Worm (Caenorhabditis elegans) whole organism, young adult: ENCODE data around the gene dao-2.

ENCODE experiments used
- D2030.7 ChIP-seq: fragments of 200-800 bp; sonication (Bioruptor generic); IDR thresholded peaks from 2 replicates; pipeline ENCODE4 v1.3.6; 2022; ENCODE audit warnings: missing genetic modification reagents, missing genetic modification characterization, missing compliant biosample characterization
- F33H1.4 ChIP-seq: fragments of 200-800 bp; sonication (Bioruptor generic); IDR thresholded peaks from 2 replicates; pipeline ENCODE4 v1.3.6; 2022; ENCODE audit warnings: missing genetic modification reagents, missing genetic modification characterization, missing compliant biosample characterization
- F49E8.2 ChIP-seq: sonication (generic microtip); optimal IDR thresholded peaks from 3 replicates; lab custom pipeline; 2017; ENCODE audit warnings: missing genetic modification characterization, mild to moderate bottlenecking, missing compliant biosample characterization, antibody characterized with exemption, moderate library complexity; ENCODE audit not compliant: insufficient read depth
- F57A8.1 ChIP-seq: fragments of 200-800 bp; sonication (Bioruptor generic); optimal IDR thresholded peaks from 2 replicates; lab custom pipeline; 2018; ENCODE audit warnings: mild to moderate bottlenecking, missing genetic modification characterization, moderate library complexity, missing compliant biosample characterization
- F57C9.4 ChIP-seq: sonication (generic microtip); optimal IDR thresholded peaks from 2 replicates; lab custom pipeline; 2017; ENCODE audit warnings: mild to moderate bottlenecking, missing genetic modification characterization, missing compliant biosample characterization
- K11D2.4 ChIP-seq: fragments of 200-800 bp; sonication (Bioruptor generic); IDR thresholded peaks from 2 replicates; pipeline ENCODE4 v1.3.6; 2022; ENCODE audit warnings: missing genetic modification reagents, missing genetic modification characterization, missing compliant biosample characterization
- Y53F4B.3 ChIP-seq: fragments of 200-800 bp; sonication (Bioruptor generic); IDR thresholded peaks from 2 replicates; pipeline ENCODE4 v1.3.6; 2022; ENCODE audit warnings: missing genetic modification reagents, missing genetic modification characterization, missing compliant biosample characterization
- Y56A3A.18 ChIP-seq: fragments of 200-800 bp; sonication (Bioruptor generic); IDR thresholded peaks from 2 replicates; pipeline ENCODE4 v1.3.6; 2022; ENCODE audit warnings: missing genetic modification reagents, missing genetic modification characterization, missing compliant biosample characterization
- ama-1 ChIP-seq, 3 experiments: fragments of 150-350 bp in 1 of 3; sonication (generic microtip) in 2 of 3; optimal IDR thresholded peaks; 2 replicates each; lab custom pipeline; 2014 to 2018; ENCODE audit warnings: missing biosample characterization in 2 of 3, missing genetic modification characterization in 2 of 3, missing genetic modification reagents in 2 of 3
- ccch-3 ChIP-seq: fragments of 200-800 bp; sonication (Bioruptor generic); optimal IDR thresholded peaks from 2 replicates; lab custom pipeline; 2018; ENCODE audit warnings: mild to moderate bottlenecking, missing genetic modification characterization, missing compliant biosample characterization
- ceh-27 ChIP-seq: fragments of 200-800 bp; sonication (Bioruptor generic); optimal IDR thresholded peaks from 2 replicates; lab custom pipeline; 2018; ENCODE audit warnings: mild to moderate bottlenecking, missing genetic modification characterization, moderate library complexity, missing compliant biosample characterization
- ceh-91 ChIP-seq: fragments of 200-800 bp; sonication (Bioruptor generic); IDR thresholded peaks from 2 replicates; pipeline ENCODE4 v1.3.6; 2022; ENCODE audit warnings: missing genetic modification reagents, missing genetic modification characterization, missing compliant biosample characterization
- die-1 ChIP-seq: sonication (generic microtip); optimal IDR thresholded peaks from 2 replicates; lab custom pipeline; 2016; ENCODE audit warnings: missing genotype, mild to moderate bottlenecking, missing genetic modification characterization, missing compliant biosample characterization
- dox-1 ChIP-seq: fragments of 200-800 bp; sonication (Bioruptor generic); IDR thresholded peaks from 2 replicates; pipeline ENCODE4 v1.3.6; 2022; ENCODE audit warnings: missing genetic modification reagents, missing genetic modification characterization, missing compliant biosample characterization
- egrh-3 ChIP-seq: fragments of 200-800 bp; sonication (Bioruptor generic); IDR thresholded peaks from 2 replicates; pipeline ENCODE4 v1.3.6; 2022; ENCODE audit warnings: missing genetic modification reagents, missing genetic modification characterization, missing compliant biosample characterization
- gei-17 ChIP-seq: fragments of 200-800 bp; sonication (Bioruptor generic); optimal IDR thresholded peaks from 2 replicates; lab custom pipeline; 2018; ENCODE audit warnings: mild to moderate bottlenecking, missing genetic modification characterization, missing compliant biosample characterization
- hmg-1.2 ChIP-seq: fragments of 200-800 bp; sonication (Bioruptor generic); IDR thresholded peaks from 2 replicates; pipeline ENCODE4 v1.3.6; 2022; ENCODE audit warnings: missing genetic modification reagents, missing genetic modification characterization, missing compliant biosample characterization
- lir-1 ChIP-seq: fragments of 200-800 bp; sonication (Bioruptor generic); conservative IDR thresholded peaks from 2 replicates; pipeline ENCODE4 v1.3.6; 2022; ENCODE audit warnings: missing genetic modification reagents, missing genetic modification characterization, missing compliant biosample characterization
- lsl-1 ChIP-seq: fragments of 200-800 bp; sonication (Bioruptor generic); optimal IDR thresholded peaks from 2 replicates; lab custom pipeline; 2018; ENCODE audit warnings: mild to moderate bottlenecking, missing genetic modification characterization, moderate library complexity, missing compliant biosample characterization
- madf-6 ChIP-seq: fragments of 200-800 bp; sonication (Bioruptor generic); IDR thresholded peaks from 2 replicates; pipeline ENCODE4 v1.3.6; 2022; ENCODE audit warnings: missing genetic modification reagents, missing genetic modification characterization, missing compliant biosample characterization
- madf-8 ChIP-seq: fragments of 200-800 bp; sonication (Bioruptor generic); conservative IDR thresholded peaks from 2 replicates; pipeline ENCODE4 v1.3.6; 2022; ENCODE audit warnings: missing genetic modification reagents, missing genetic modification characterization, missing compliant biosample characterization
- mel-28 ChIP-seq: sonication (generic microtip); optimal IDR thresholded peaks from 2 replicates; lab custom pipeline; 2016; ENCODE audit warnings: borderline replicate concordance, mild to moderate bottlenecking, missing genetic modification characterization, missing compliant biosample characterization
- mes-4 ChIP-seq: sonication (generic microtip); optimal IDR thresholded peaks from 2 replicates; lab custom pipeline; 2016; ENCODE audit warnings: missing genotype, missing genetic modification characterization, missing compliant biosample characterization
- nhr-90 ChIP-seq: sonication (generic microtip); optimal IDR thresholded peaks from 2 replicates; lab custom pipeline; 2016; ENCODE audit warnings: missing genotype, mild to moderate bottlenecking, missing genetic modification characterization, missing compliant biosample characterization
- rpc-1 ChIP-seq, 2 experiments: fragments of 150-350 bp in 1 of 2; sonication (generic microtip) in 1 of 2; optimal IDR thresholded peaks; 2 replicates each; lab custom pipeline; 2014 to 2018; ENCODE audit warnings: missing biosample characterization in 1 of 2, missing genetic modification characterization in 1 of 2, missing genetic modification reagents in 1 of 2, missing genotype in 1 of 2
- sdz-38 ChIP-seq: sonication (generic microtip); optimal IDR thresholded peaks from 2 replicates; lab custom pipeline; 2016; ENCODE audit warnings: missing genotype, missing genetic modification characterization, missing compliant biosample characterization
- sea-2 ChIP-seq: fragments of 200-800 bp; sonication (Bioruptor generic); IDR thresholded peaks from 2 replicates; pipeline ENCODE4 v1.3.6; 2022; ENCODE audit warnings: missing genetic modification characterization, missing compliant biosample characterization
- snpc-3.4 ChIP-seq: sonication (generic microtip); optimal IDR thresholded peaks from 2 replicates; lab custom pipeline; 2017; ENCODE audit warnings: missing genetic modification characterization, mild to moderate bottlenecking, missing compliant biosample characterization, antibody characterized with exemption, moderate library complexity, missing genotype, missing genetic modification reagents
- tbp1 ChIP-seq: fragments of 200-800 bp; sonication (Bioruptor generic); optimal IDR thresholded peaks from 2 replicates; lab custom pipeline; 2018; ENCODE audit warnings: mild to moderate bottlenecking, missing genetic modification characterization, missing compliant biosample characterization
- tlf-1 ChIP-seq: fragments of 200-800 bp; sonication (Bioruptor generic); optimal IDR thresholded peaks from 2 replicates; lab custom pipeline; 2018; ENCODE audit warnings: mild to moderate bottlenecking, missing genetic modification characterization, missing compliant biosample characterization
- xnd-1 ChIP-seq: sonication (generic microtip); optimal IDR thresholded peaks from 2 replicates; lab custom pipeline; 2016; ENCODE audit warnings: missing genotype, missing genetic modification reagents, missing genetic modification characterization, missing compliant biosample characterization
- zfh-2 ChIP-seq: fragments of 200-800 bp; sonication (Bioruptor generic); conservative IDR thresholded peaks from 2 replicates; pipeline ENCODE4 v1.3.6; 2022; ENCODE audit warnings: missing genetic modification reagents, missing genetic modification characterization, missing compliant biosample characterization
- zim-3 ChIP-seq: sonication (generic microtip); optimal IDR thresholded peaks from 2 replicates; lab custom pipeline; 2017; ENCODE audit warnings: mild to moderate bottlenecking, missing genetic modification characterization, moderate library complexity, missing compliant biosample characterization
- ztf-22 ChIP-seq: fragments of 200-800 bp; sonication (Bioruptor generic); optimal IDR thresholded peaks from 2 replicates; lab custom pipeline; 2018; ENCODE audit warnings: mild to moderate bottlenecking, missing genetic modification characterization, moderate library complexity, missing compliant biosample characterization
- ztf-25 ChIP-seq: fragments of 200-800 bp; sonication (Bioruptor generic); IDR thresholded peaks from 2 replicates; pipeline ENCODE4 v1.3.6; 2022; ENCODE audit warnings: missing genetic modification reagents, missing genetic modification characterization, missing compliant biosample characterization

dao-2 gene

ce11 chrII:4565205-4565604, 2.5 kb downstream of the dao-2 start (continued):
- no peak for TF ChIP-seq egrh-3 (GFP tag; lab: Robert Waterston, UW)
- TF ChIP-seq mel-28 (tag; lab: Kevin White, UChicago): no peak
- TF ChIP-seq D2030.7: peak; percentile 17; the same call in 1 of the 2 replicates
- peak; percentile 17 for TF ChIP-seq xnd-1 (tag; lab: Kevin White, UChicago)
- TF ChIP-seq die-1: peak; percentile 67
- TF ChIP-seq F33H1.4 (GFP tag; lab: Robert Waterston, UW): peak; percentile 45
- TF ChIP-seq ztf-25 (GFP tag; lab: Robert Waterston, UW): no peak
- TF ChIP-seq nhr-90 (tag; lab: Kevin White, UChicago): peak; percentile 46
- no peak for TF ChIP-seq ztf-22 (GFP tag; lab: Kevin White, UChicago)
- TF ChIP-seq lsl-1: peak; percentile 58
- TF ChIP-seq dox-1 (GFP tag; lab: Robert Waterston, UW): peak; percentile 25; the same call in 1 of the 2 replicates
- no peak for TF ChIP-seq ceh-27 (GFP tag; lab: Kevin White, UChicago)
- no peak for TF ChIP-seq sdz-38
- TF ChIP-seq lir-1 (GFP tag; lab: Robert Waterston, UW): no peak
- TF ChIP-seq gei-17 (GFP tag; lab: Kevin White, UChicago): no peak
- TF ChIP-seq rpc-1 (optimal IDR thresholded peaks at IDR 0.05; lab: Kevin White, UChicago): peak; percentile 55
- TF ChIP-seq rpc-1 (tag; optimal IDR thresholded peaks at IDR 0.05; lab: Kevin White, UChicago): peak; percentile 82
- TF ChIP-seq ceh-91 (GFP tag; lab: Robert Waterston, UW): 0 out of 2 replicates have a peak, but pooled peaks have one; percentile 27
- no peak for TF ChIP-seq tlf-1 (GFP tag; lab: Kevin White, UChicago)
- no peak for TF ChIP-seq K11D2.4
- no peak for TF ChIP-seq zim-3
- TF ChIP-seq hmg-1.2 (GFP tag; lab: Robert Waterston, UW): no peak; the same call in 1 of the 2 replicates
- TF ChIP-seq F57C9.4: no peak
- no peak for TF ChIP-seq mes-4 (tag; lab: Kevin White, UChicago)
- TF ChIP-seq tbp1 (GFP tag; lab: Kevin White, UChicago): peak; percentile 87
- no peak for TF ChIP-seq zfh-2 (GFP tag; lab: Robert Waterston, UW)
- peak; percentile 33; the same call in 1 of the 2 replicates for TF ChIP-seq Y56A3A.18 (GFP tag; lab: Robert Waterston, UW)
- no peak for TF ChIP-seq Y53F4B.3 (GFP tag; lab: Robert Waterston, UW)
- peak; percentile 42; the same call in 1 of the 2 replicates for TF ChIP-seq madf-6
- peak; percentile 51 for TF ChIP-seq snpc-3.4 (tag; lab: Kevin White, UChicago)
- no peak for TF ChIP-seq ama-1 (optimal IDR thresholded peaks at IDR 0.05; lab: Kevin White, UChicago)
- TF ChIP-seq ama-1 (GFP tag; optimal IDR thresholded peaks at IDR 0.05; lab: Kevin White, UChicago): peak in 1 of 2 experiments; percentile 12
- no peak for TF ChIP-seq F57A8.1 (GFP tag; lab: Kevin White, UChicago)

ce11 chrII:4566237-4566636, 3.5 kb downstream of the dao-2 start:
- TF ChIP-seq sea-2 (GFP tag; lab: Robert Waterston, UW) (no peak), xnd-1 (tag; lab: Kevin White, UChicago) (peak; percentile 87), lsl-1 (peak; percentile 97), F33H1.4 (GFP tag; lab: Robert Waterston, UW) (peak; percentile 90), ceh-91 (GFP tag; lab: Robert Waterston, UW) (0 out of 2 replicates have a peak, but pooled peaks have one; percentile 47), nhr-90 (tag; lab: Kevin White, UChicago) (no peak), F49E8.2 (tag; lab: Kevin White, UChicago) (peak; percentile 7), madf-6 (peak; percentile 90), madf-8 (peak; percentile 62; the same call in 1 of the 2 replicates)
- TF ChIP-seq, all 124 proteins: peak for 7

- TF ChIP-seq ccch-3: no peak
- TF ChIP-seq zfh-2 (GFP tag; lab: Robert Waterston, UW): peak; percentile 79
- TF ChIP-seq egrh-3 (GFP tag; lab: Robert Waterston, UW): peak; percentile 65; the same call in 1 of the 2 replicates
- TF ChIP-seq, all 124 proteins: peak for 2
These were observed 8.4 kb downstream of the dao-2 start for ce11 chrII:4571112-4571511.
